Worm (Caenorhabditis elegans): ENCODE measurements around the gene prdm-14.
A peak's percentile ranks its signal among the peaks of the same experiment; 100 is the strongest.

- TF ChIP-seq unc-86 (tag; optimal IDR thresholded peaks at IDR 0.05) (no peak), ceh-2 (tag; optimal IDR thresholded peaks at IDR 0.05) (no peak), unc-42 (tag; optimal IDR thresholded peaks at IDR 0.05) (no peak), K02D7.2 (tag; optimal IDR thresholded peaks at IDR 0.05) (peak; percentile 42), K09A11.1 (tag; optimal IDR thresholded peaks at IDR 0.05; ENCODE audit: insufficient read depth) (no peak), fax-1 (tag; optimal IDR thresholded peaks at IDR 0.05) (peak; percentile 6), nhr-11 (tag; optimal IDR thresholded peaks at IDR 0.05) (no peak), pha-2 (tag; optimal IDR thresholded peaks at IDR 0.05) (peak; percentile 61), sox-4 (tag; optimal IDR thresholded peaks at IDR 0.05) (peak; percentile 37), tbx-2 (tag; optimal IDR thresholded peaks at IDR 0.05) (peak; percentile 57), hlh-6 (tag; optimal IDR thresholded peaks at IDR 0.05) (no peak), C38D4.7 (GFP tag; optimal IDR thresholded peaks at IDR 0.05) (peak; percentile 61), F13H6.1 (tag; optimal IDR thresholded peaks at IDR 0.05) (no peak), nfya-1 (tag; optimal IDR thresholded peaks at IDR 0.05) (peak; percentile 37)
Observed at ce11 chrX:9078149-9078548, 32.1 kb downstream of the prdm-14 start.
